Fruit fly (Drosophila melanogaster) whole organism, wandering third instar larva: ENCODE results near the gene Dpm2.

Experiments used
- Abd-B ChIP-seq: fragments of >200 bp; optimal IDR thresholded peaks from 2 replicates; lab custom pipeline; 2017; ENCODE audit warnings: missing biosample characterization, missing genetic modification characterization
- CG9705 ChIP-seq: fragments of 200-800 bp; sonication (Bioruptor generic); optimal IDR thresholded peaks from 2 replicates; lab custom pipeline; 2018; ENCODE audit warnings: missing biosample characterization, mild to moderate bottlenecking, missing genetic modification characterization
- CrebA ChIP-seq: fragments of 200-800 bp; sonication (Bioruptor generic); optimal IDR thresholded peaks from 2 replicates; lab custom pipeline; 2016; ENCODE audit warnings: missing biosample characterization, mild to moderate bottlenecking, missing genetic modification characterization, borderline replicate concordance
- Dfd ChIP-seq: fragments of >200 bp; optimal IDR thresholded peaks from 2 replicates; lab custom pipeline; 2017; ENCODE audit warnings: missing biosample characterization, missing genetic modification characterization
- Dif ChIP-seq: fragments of 200-275, 200-300 bp; sonication (Bioruptor generic); optimal IDR thresholded peaks from 2 replicates; lab custom pipeline; 2018; ENCODE audit warnings: missing biosample characterization, missing genetic modification characterization; ENCODE audit not compliant: partially characterized antibody
- GATAd ChIP-seq: sonication (Bioruptor generic); optimal IDR thresholded peaks from 2 replicates; lab custom pipeline; 2016; ENCODE audit warnings: missing biosample characterization, missing genetic modification characterization
- HLH106 ChIP-seq: fragments of 200-800 bp; optimal IDR thresholded peaks from 3 replicates; lab custom pipeline; 2019; ENCODE audit warnings: missing biosample characterization, mild to moderate bottlenecking, missing genetic modification characterization, moderate library complexity
- Hnf4 ChIP-seq: fragments of 200-800 bp; sonication (Bioruptor generic); optimal IDR thresholded peaks from 2 replicates; lab custom pipeline; 2016; ENCODE audit warnings: missing biosample characterization, mild to moderate bottlenecking, missing genetic modification characterization
- Hr78 ChIP-seq: fragments of >200 bp; optimal IDR thresholded peaks from 2 replicates; lab custom pipeline; 2017; ENCODE audit warnings: missing biosample characterization, missing genetic modification characterization
- Hr83 ChIP-seq: fragments of 200-300 bp; sonication (Bioruptor generic); optimal IDR thresholded peaks from 2 replicates; lab custom pipeline; 2016; ENCODE audit warnings: missing biosample characterization, mild to moderate bottlenecking, missing genetic modification characterization, moderate library complexity; ENCODE audit not compliant: poor library complexity, severe bottlenecking
- Jra ChIP-seq: sonication (Bioruptor generic); optimal IDR thresholded peaks from 2 replicates; lab custom pipeline; 2016; ENCODE audit warnings: missing biosample characterization, missing genetic modification characterization
- Mio ChIP-seq: sonication (Bioruptor generic); optimal IDR thresholded peaks from 2 replicates; lab custom pipeline; 2016; ENCODE audit warnings: missing biosample characterization, missing genetic modification characterization
- Myc ChIP-seq: fragments of >200 bp; optimal IDR thresholded peaks from 2 replicates; lab custom pipeline; 2017
- N ChIP-seq: fragments of >200 bp; optimal IDR thresholded peaks from 2 replicates; lab custom pipeline; 2018; ENCODE audit warnings: missing biosample characterization, missing external identifiers, missing genetic modification characterization
- OdsH ChIP-seq: fragments of 200-800 bp; sonication (Bioruptor generic); optimal IDR thresholded peaks from 2 replicates; lab custom pipeline; 2016; ENCODE audit warnings: missing biosample characterization, mild to moderate bottlenecking, missing genetic modification characterization
- Rel ChIP-seq, 2 experiments: fragments of 200-800 bp; sonication (Bioruptor generic) in 1 of 2; optimal IDR thresholded peaks; 2 replicates in 1 of 2; 3 replicates in 1 of 2; lab custom pipeline; 2016 to 2019; ENCODE audit warnings: mild to moderate bottlenecking in 2 of 2, missing biosample characterization in 2 of 2, missing genetic modification characterization in 2 of 2, moderate library complexity in 1 of 2
- Sp1 ChIP-seq: fragments of 200-800 bp; sonication (Bioruptor generic); optimal IDR thresholded peaks from 3 replicates; lab custom pipeline; 2019; ENCODE audit warnings: missing biosample characterization, mild to moderate bottlenecking, missing genetic modification characterization, moderate library complexity
- br ChIP-seq: fragments of 200-800 bp; sonication (Bioruptor generic); optimal IDR thresholded peaks from 2 replicates; lab custom pipeline; 2016; ENCODE audit warnings: missing biosample characterization, missing genetic modification characterization
- brk ChIP-seq: fragments of 200-800 bp; sonication (Bioruptor generic); optimal IDR thresholded peaks from 2 replicates; lab custom pipeline; 2016; ENCODE audit warnings: missing biosample characterization, mild to moderate bottlenecking, missing genetic modification characterization
- dl ChIP-seq, 2 experiments: fragments of 175-275, 200-275 bp in 1 of 2; fragments of 200-275 bp in 1 of 2; sonication (Bioruptor generic); optimal IDR thresholded peaks; lab custom pipeline; 2018; ENCODE audit warnings: mild to moderate bottlenecking in 2 of 2, missing biosample characterization in 2 of 2, missing genetic modification characterization in 2 of 2, moderate library complexity in 2 of 2; ENCODE audit not compliant: partially characterized antibody in 2 of 2, insufficient read depth in 1 of 2
- dsf ChIP-seq: sonication (Bioruptor generic); optimal IDR thresholded peaks from 2 replicates; lab custom pipeline; 2016; ENCODE audit warnings: missing biosample characterization, missing genetic modification characterization, borderline replicate concordance
- foxo ChIP-seq, 2 experiments: fragments of 200-800 bp; sonication (Bioruptor generic); optimal IDR thresholded peaks; 2 replicates in 1 of 2; 3 replicates in 1 of 2; lab custom pipeline; 2016 to 2017; ENCODE audit warnings: missing biosample characterization in 2 of 2, missing genetic modification characterization in 2 of 2
- fru ChIP-seq: fragments of 200-800 bp; sonication (Bioruptor generic); optimal IDR thresholded peaks from 3 replicates; lab custom pipeline; 2016; ENCODE audit warnings: missing biosample characterization, mild to moderate bottlenecking, missing genetic modification characterization
- h ChIP-seq: fragments of 200-800 bp; sonication (Bioruptor generic); optimal IDR thresholded peaks from 3 replicates; lab custom pipeline; 2016; ENCODE audit warnings: missing biosample characterization, mild to moderate bottlenecking, missing genetic modification characterization
- jim ChIP-seq: fragments of 175-275, 200-325 bp; sonication (Bioruptor generic); optimal IDR thresholded peaks from 2 replicates; lab custom pipeline; 2016; ENCODE audit warnings: missing biosample characterization, mild to moderate bottlenecking, missing genetic modification characterization
- pan ChIP-seq: fragments of >200 bp; optimal IDR thresholded peaks from 2 replicates; lab custom pipeline; 2017
- rgr ChIP-seq: fragments of 200-800 bp; sonication (Bioruptor generic); optimal IDR thresholded peaks from 3 replicates; lab custom pipeline; 2016; ENCODE audit warnings: missing biosample characterization, mild to moderate bottlenecking, missing genetic modification characterization
- sv ChIP-seq: fragments of 200-800 bp; sonication (Bioruptor generic); optimal IDR thresholded peaks from 3 replicates; lab custom pipeline; 2016; ENCODE audit warnings: missing biosample characterization, missing genetic modification characterization
- tai ChIP-seq: sonication (Bioruptor generic); optimal IDR thresholded peaks from 2 replicates; lab custom pipeline; 2016; ENCODE audit warnings: missing biosample characterization, missing genetic modification characterization
- usp ChIP-seq: fragments of >200 bp; optimal IDR thresholded peaks from 2 replicates; lab custom pipeline; 2017; ENCODE audit warnings: missing biosample characterization, missing genetic modification characterization
- woc ChIP-seq: sonication (Bioruptor generic); optimal IDR thresholded peaks from 2 replicates; lab custom pipeline; 2016; ENCODE audit warnings: missing biosample characterization, mild to moderate bottlenecking, missing genetic modification characterization

The Dpm2 gene

DNA sequence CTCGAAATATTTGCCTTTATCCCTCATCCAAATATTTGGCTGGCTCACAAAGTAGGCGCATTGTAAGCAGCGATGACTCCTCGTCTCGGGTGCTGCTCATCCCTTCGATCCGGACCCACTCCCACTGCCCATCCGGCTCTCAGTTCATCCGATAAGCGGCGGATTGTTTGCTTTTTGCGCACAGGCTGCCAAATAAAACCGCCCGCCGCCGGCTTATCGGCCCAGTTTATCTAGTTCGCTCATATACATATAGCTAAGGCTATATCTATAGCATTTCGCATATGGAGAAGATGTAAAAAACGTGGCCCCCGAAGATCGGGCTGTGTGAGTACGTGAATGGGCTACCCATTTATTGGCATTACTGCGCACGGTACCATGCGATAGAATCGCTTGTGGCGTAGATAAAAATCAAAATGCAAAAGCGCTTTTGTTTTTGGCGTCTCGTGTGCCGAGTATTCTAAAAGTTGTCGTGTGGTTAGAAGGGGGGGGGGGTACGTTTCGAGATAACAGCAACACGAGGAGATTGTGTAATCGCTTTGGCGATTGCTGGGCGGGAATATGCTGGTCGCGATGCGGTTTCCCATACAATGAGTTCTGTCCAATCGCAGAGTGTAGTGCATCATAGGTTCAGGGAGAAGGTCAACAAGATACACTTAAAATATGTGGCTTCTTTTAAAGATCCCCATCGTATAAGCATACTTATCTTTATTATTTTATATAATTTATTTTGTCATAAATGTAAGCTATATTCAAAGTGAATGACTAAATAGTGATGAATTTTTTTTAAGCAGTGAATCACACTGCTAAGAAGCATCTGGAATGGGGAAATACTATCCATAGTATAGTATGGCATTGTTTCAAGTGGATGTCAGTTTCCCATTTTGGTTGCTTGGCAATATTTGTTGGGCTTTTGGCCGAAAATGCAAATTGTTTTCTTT lies 10.4 kb upstream of the Dpm2 start (continued):
- no peak for TF ChIP-seq Jra (GFP tag; lab: Kevin White, UChicago)

DNA sequence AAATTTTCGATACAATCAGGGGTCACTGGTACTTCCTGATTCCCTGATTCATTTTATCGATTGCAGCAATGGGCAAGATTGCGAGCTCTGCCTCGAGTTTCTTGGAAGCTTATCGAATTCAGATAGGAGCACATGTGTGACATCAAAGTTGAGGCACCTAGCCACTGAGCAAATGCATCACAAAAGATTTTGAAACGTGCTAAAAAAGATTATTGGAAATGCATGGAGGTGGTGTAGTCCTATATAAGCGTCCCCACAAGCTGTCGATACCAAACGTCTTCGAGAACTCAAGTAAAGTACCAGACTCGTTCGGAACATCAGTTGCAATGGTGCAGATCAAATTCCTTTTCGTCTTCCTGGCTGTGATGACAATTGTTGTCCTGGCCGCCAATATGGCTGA lies 5.3 kb upstream of the Dpm2 start, which contains the start of gene Drsl2:
TSS of gene Drsl2 (plus strand) at position 301 of the 400 bp plus-strand sequence.
- TF ChIP-seq Abd-B (GFP tag; lab: Kevin White, UChicago): no peak
- TF ChIP-seq CrebA: no peak
- no peak for TF ChIP-seq foxo (GFP tag; optimal IDR thresholded peaks at IDR 0.05; lab: Kevin White, UChicago)
- TF ChIP-seq Myc (lab: Kevin White, UChicago): no peak
- TF ChIP-seq Mio (GFP tag; lab: Kevin White, UChicago): no peak
- TF ChIP-seq, all 38 proteins: peak for 0

DNA sequence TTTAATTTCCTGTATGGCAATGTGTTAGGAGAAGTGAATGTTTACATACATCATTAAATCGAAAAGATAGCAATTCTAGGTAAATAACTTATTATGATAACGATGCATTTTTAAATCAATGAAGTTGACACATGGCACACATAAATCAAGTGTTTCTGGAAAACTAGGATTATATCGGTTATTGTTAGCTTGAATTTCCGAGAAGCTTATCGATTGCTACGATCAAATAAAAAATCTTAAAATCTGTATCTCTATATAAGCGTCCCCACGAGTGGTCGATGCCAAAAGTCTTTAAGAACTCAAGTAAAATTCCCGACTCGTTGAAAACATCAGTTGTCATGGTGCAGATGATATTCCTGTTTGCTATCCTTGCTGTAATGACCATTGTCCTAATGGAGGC lies 4.7 kb upstream of the Dpm2 start, which contains the start of gene Drsl3:
TSS of gene Drsl3 (plus strand) at position 301 of the 400 bp plus-strand sequence.
- no peak for TF ChIP-seq sv
- no peak for TF ChIP-seq Dif (GFP tag; lab: Kevin White, UChicago)
- TF ChIP-seq h: no peak
- TF ChIP-seq Hr78 (GFP tag; lab: Kevin White, UChicago): no peak
- TF ChIP-seq Abd-B (GFP tag; lab: Kevin White, UChicago): no peak
- TF ChIP-seq br (GFP tag; lab: Kevin White, UChicago): no peak
- TF ChIP-seq Sp1: no peak

DNA sequence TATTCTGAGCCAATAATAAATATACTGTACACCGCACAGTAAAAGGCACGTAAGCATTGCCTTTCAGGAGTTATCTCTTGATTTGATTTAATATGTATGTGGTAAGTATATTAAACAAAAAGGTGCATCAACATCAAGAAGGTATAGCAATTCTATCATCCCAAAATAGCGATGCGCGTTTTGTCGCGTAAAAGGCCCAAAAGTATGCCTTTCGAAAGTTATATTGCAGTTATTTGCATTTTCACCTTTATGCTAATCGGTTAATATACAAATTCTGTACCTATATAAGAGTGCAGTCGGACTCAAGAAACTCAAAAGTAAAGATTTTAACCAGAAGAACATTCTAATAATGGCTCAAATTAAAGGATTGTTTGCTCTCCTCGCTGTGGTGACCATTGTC lies 4.1 kb upstream of the Dpm2 start, which contains the start of gene Drsl4:
TSS of gene Drsl4 (plus strand) at position 333 of the 400 bp plus-strand sequence.
- TF ChIP-seq dl (GFP tag; optimal IDR thresholded peaks at IDR 0.05; lab: Kevin White, UChicago; ENCODE audit: insufficient read depth in 1 of 2, partially characterized antibody in 2 of 2): no peak
- no peak for TF ChIP-seq usp (GFP tag; lab: Kevin White, UChicago)
- TF ChIP-seq OdsH (GFP tag; lab: Kevin White, UChicago): no peak
- TF ChIP-seq CrebA: no peak
- TF ChIP-seq pan (lab: Kevin White, UChicago): no peak
- TF ChIP-seq Jra (GFP tag; lab: Kevin White, UChicago): no peak
- no peak for TF ChIP-seq Rel (GFP tag; optimal IDR thresholded peaks at IDR 0.05; lab: Kevin White, UChicago)
- no peak for TF ChIP-seq Rel (tag; optimal IDR thresholded peaks at IDR 0.05; lab: Kevin White, UChicago)
- TF ChIP-seq Sp1: no peak
- no peak for TF ChIP-seq tai
- TF ChIP-seq Abd-B (GFP tag; lab: Kevin White, UChicago): no peak
- TF ChIP-seq Dif (GFP tag; lab: Kevin White, UChicago): no peak
- peak; percentile 68 for TF ChIP-seq Myc (lab: Kevin White, UChicago)
- no peak for TF ChIP-seq brk (GFP tag; lab: Kevin White, UChicago)
- TF ChIP-seq foxo (GFP tag; optimal IDR thresholded peaks at IDR 0.05; lab: Kevin White, UChicago): no peak
- TF ChIP-seq fru (GFP tag; lab: Kevin White, UChicago): no peak
- TF ChIP-seq Hnf4 (GFP tag; lab: Kevin White, UChicago): peak; percentile 9
- no peak for TF ChIP-seq Hr78 (GFP tag; lab: Kevin White, UChicago)

DNA sequence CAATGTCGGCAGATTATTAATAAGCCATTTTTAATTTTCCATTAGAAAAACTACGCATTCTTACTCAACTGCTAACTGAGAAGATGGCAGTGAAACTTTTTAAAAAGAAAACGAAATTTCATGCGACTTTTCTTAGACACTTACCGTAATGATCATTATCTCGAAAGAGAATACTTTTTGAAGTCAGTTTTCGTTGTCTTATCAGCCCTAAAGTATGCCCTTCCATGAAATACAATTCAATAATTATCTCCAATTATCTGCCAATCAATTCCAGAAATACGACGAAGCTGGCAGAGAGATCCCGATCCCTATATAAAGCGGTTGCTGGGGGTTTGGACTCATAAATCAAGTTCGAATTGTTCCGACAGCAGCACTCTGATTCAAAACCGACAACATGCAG lies 2.9 kb upstream of the Dpm2 start, which contains the start of gene Drsl5:
TSS of gene Drsl5 (plus strand) at position 341 of the 400 bp plus-strand sequence.
- TF ChIP-seq Hr78 (GFP tag; lab: Kevin White, UChicago): no peak
- no peak for TF ChIP-seq brk (GFP tag; lab: Kevin White, UChicago)
- TF ChIP-seq Hnf4 (GFP tag; lab: Kevin White, UChicago): no peak
- no peak for TF ChIP-seq N (GFP tag; lab: Kevin White, UChicago)
- no peak for TF ChIP-seq dsf (GFP tag; lab: Kevin White, UChicago)
- TF ChIP-seq Myc (lab: Kevin White, UChicago): peak; percentile 24

DNA sequence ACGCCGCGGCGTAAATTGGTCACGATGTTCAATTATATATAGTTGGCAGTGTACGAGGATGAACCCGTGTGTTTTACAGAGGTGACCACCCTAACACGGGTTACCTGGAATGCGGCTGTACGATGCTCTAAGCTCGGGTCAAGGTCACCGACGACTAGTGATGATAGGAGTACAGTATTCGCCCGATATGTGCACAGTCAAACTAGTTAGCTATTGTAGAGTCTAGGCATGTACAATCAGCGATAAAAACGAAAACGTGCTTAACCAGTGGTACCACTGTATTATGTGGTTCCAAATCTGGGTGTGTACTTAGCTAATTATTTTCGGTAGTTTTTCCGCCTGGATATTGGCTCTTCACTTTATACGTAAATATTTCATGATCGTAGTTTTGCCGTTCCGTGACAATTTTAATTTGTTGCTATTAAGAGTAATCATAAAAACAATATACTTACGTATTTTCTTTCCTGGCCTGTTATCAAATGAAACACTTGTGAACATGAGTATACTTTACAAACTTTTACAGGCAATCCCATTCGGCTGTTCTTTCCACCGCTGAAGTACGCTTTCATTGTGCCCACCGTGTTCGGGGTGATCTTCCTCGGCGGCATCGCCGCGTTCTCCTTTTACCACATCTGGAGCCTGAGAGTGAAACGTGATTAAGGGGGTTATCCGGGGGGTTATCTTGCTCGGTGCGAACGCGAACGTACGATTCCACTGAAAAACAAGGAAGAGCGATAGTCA lies 807 bp downstream of the Dpm2 start:
- TF ChIP-seq Jra (GFP tag; lab: Kevin White, UChicago) (peak; percentile 1), Dfd (GFP tag; lab: Kevin White, UChicago) (no peak), woc (GFP tag; lab: Kevin White, UChicago) (no peak), Hr78 (GFP tag; lab: Kevin White, UChicago) (no peak), GATAd (GFP tag; lab: Kevin White, UChicago) (no peak), Sp1 (peak; percentile 1), jim (GFP tag; lab: Kevin White, UChicago) (no peak), CrebA (no peak), HLH106 (tag; lab: Kevin White, UChicago) (no peak), CG9705 (no peak), dsf (GFP tag; lab: Kevin White, UChicago) (no peak), brk (GFP tag; lab: Kevin White, UChicago) (no peak), pan (lab: Kevin White, UChicago) (no peak), foxo (GFP tag; optimal IDR thresholded peaks at IDR 0.05; lab: Kevin White, UChicago) (peak in 1 of 2 experiments; percentile 5), Hr83 (no peak), N (GFP tag; lab: Kevin White, UChicago) (no peak), Rel (GFP tag; optimal IDR thresholded peaks at IDR 0.05; lab: Kevin White, UChicago) (no peak), Rel (tag; optimal IDR thresholded peaks at IDR 0.05; lab: Kevin White, UChicago) (peak; percentile 87), rgr (peak; percentile 29), Hnf4 (GFP tag; lab: Kevin White, UChicago) (no peak), br (GFP tag; lab: Kevin White, UChicago) (peak; percentile 28), OdsH (GFP tag; lab: Kevin White, UChicago) (no peak), Abd-B (GFP tag; lab: Kevin White, UChicago) (no peak), usp (GFP tag; lab: Kevin White, UChicago) (no peak)
